Worm (Caenorhabditis elegans) whole organism, L1 larva: Measurements from ENCODE around the gene gst-35.

ENCODE experiments used
- aha-1 ChIP-seq: fragments of 150-350 bp; optimal IDR thresholded peaks from 2 replicates; lab custom pipeline; 2014; ENCODE audit warnings: missing biosample characterization, missing genetic modification characterization
- dpl-1 ChIP-seq, 3 experiments: fragments of 150-350 bp in 2 of 3; sonication (generic microtip) in 1 of 3; optimal IDR thresholded peaks; 2 replicates each; lab custom pipeline; 2014 to 2017; ENCODE audit warnings: missing biosample characterization in 3 of 3, missing genetic modification characterization in 3 of 3, missing genetic modification reagents in 3 of 3

- TF ChIP-seq dpl-1 (GFP tag; optimal IDR thresholded peaks at IDR 0.05; lab: Kevin White, UChicago) (no peak), aha-1 (no peak)
These were observed 41.6 kb upstream of the gst-35 start for ce11 chrII:15226805-15227204.
